Fruit fly (Drosophila melanogaster): ENCODE data around the gene CG31897.

DNA sequence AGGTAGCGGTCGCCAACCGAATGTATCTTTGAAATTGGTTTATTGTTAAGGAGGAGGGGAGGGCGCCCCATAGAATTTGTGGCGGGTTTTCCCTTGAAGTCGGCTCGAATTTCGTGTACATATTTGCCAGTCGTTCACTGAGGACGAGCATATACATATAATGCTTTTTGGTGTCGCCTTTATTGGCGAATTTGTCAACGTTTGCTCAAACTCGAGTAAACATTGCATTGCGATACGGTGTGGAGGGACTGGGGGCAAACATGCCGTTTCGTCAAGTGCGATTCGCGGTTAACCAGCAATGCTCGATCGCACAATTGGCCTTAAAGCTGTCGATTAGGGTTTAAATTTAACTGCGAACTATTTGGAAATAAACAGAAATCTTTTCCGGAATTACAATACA lies 24.7 kb upstream of the CG31897 start:
- TF ChIP-seq psq (optimal IDR thresholded peaks at IDR 0.05) (no peak), ttk (optimal IDR thresholded peaks at IDR 0.05) (no peak), h (optimal IDR thresholded peaks at IDR 0.05) (no peak), Sin3A (optimal IDR thresholded peaks at IDR 0.05) (no peak)
